Fruit fly (Drosophila melanogaster) whole organism, adult: ENCODE measurements around the gene ProtB.

ENCODE experiments used
- CG11617 ChIP-seq: fragments of 200-800 bp; sonication (Bioruptor generic); optimal IDR thresholded peaks from 2 replicates; lab custom pipeline; 2017; ENCODE audit warnings: mild to moderate bottlenecking, missing biosample characterization, missing genetic modification reagents, missing genetic modification characterization
- CG12768 ChIP-seq: fragments of 200-800 bp; sonication (Bioruptor generic); optimal IDR thresholded peaks from 2 replicates; lab custom pipeline; 2017; ENCODE audit warnings: missing biosample characterization, missing genetic modification characterization, mild to moderate bottlenecking, moderate library complexity, missing genetic modification reagents
- CG33017 ChIP-seq: fragments of 200-800 bp; sonication (Bioruptor generic); optimal IDR thresholded peaks from 2 replicates; lab custom pipeline; 2018; ENCODE audit warnings: missing biosample characterization, mild to moderate bottlenecking, missing genetic modification characterization, moderate library complexity
- CG7045 ChIP-seq: fragments of 200-800 bp; sonication (Bioruptor generic); optimal IDR thresholded peaks from 2 replicates; lab custom pipeline; 2017; ENCODE audit warnings: missing biosample characterization, mild to moderate bottlenecking, missing genetic modification characterization
- CG7101 ChIP-seq: fragments of 200-800 bp; sonication (Bioruptor generic); optimal IDR thresholded peaks from 2 replicates; lab custom pipeline; 2018; ENCODE audit warnings: missing biosample characterization, mild to moderate bottlenecking, missing genetic modification characterization, moderate library complexity
- Clk ChIP-seq: fragments of 200-800 bp; sonication (Bioruptor generic); optimal IDR thresholded peaks from 2 replicates; lab custom pipeline; 2017; ENCODE audit warnings: missing biosample characterization, missing genetic modification characterization
- Hr96 ChIP-seq: fragments of 200-800 bp; sonication (Bioruptor generic); optimal IDR thresholded peaks from 2 replicates; lab custom pipeline; 2016; ENCODE audit warnings: missing biosample characterization, missing genetic modification characterization
- Mnt ChIP-seq: fragments of 200-800 bp; sonication (Bioruptor generic); optimal IDR thresholded peaks from 2 replicates; lab custom pipeline; 2016; ENCODE audit warnings: missing biosample characterization, mild to moderate bottlenecking, missing genetic modification characterization
- cnc ChIP-seq, 2 experiments: fragments of >200 bp; optimal IDR thresholded peaks; 2 replicates each; lab custom pipeline; 2017
- pad ChIP-seq: fragments of 200-800 bp; sonication (Bioruptor generic); optimal IDR thresholded peaks from 3 replicates; lab custom pipeline; 2017; ENCODE audit warnings: missing biosample characterization, missing genetic modification characterization, mild to moderate bottlenecking, moderate library complexity, missing genetic modification reagents
- tj ChIP-seq: fragments of 200-800 bp; sonication (Bioruptor generic); optimal IDR thresholded peaks from 3 replicates; lab custom pipeline; 2017; ENCODE audit warnings: missing biosample characterization, mild to moderate bottlenecking, missing genetic modification characterization, moderate library complexity
- toe ChIP-seq: fragments of 200-800 bp; sonication (Bioruptor generic); optimal IDR thresholded peaks from 2 replicates; lab custom pipeline; 2016; ENCODE audit warnings: missing biosample characterization, missing genetic modification characterization

dm6 chr2L:14876233-14876632, 7.3 kb downstream of the ProtB start, which contains the start of gene CG15278:
- TF ChIP-seq CG7101 (tag; lab: Kevin White, UChicago) = no peak
- no peak for TF ChIP-seq CG7045 (GFP tag; lab: Kevin White, UChicago)
- no peak for TF ChIP-seq toe (GFP tag; lab: Kevin White, UChicago)
- TF ChIP-seq CG33017 = no peak
- TF ChIP-seq Hr96 (GFP tag; lab: Kevin White, UChicago) = no peak
- no peak for TF ChIP-seq cnc (optimal IDR thresholded peaks at IDR 0.05; lab: Kevin White, UChicago)
- TF ChIP-seq pad (GFP tag; lab: Kevin White, UChicago) = no peak
- TF ChIP-seq CG11617 (GFP tag; lab: Kevin White, UChicago) = no peak
- no peak for TF ChIP-seq Mnt
- TF ChIP-seq tj (GFP tag; lab: Kevin White, UChicago) = no peak
- TF ChIP-seq CG12768 (GFP tag; lab: Kevin White, UChicago) = no peak
- TF ChIP-seq Clk = no peak
